Fruit fly (Drosophila melanogaster) whole organism, embryonic: ENCODE measurements around the gene Cpr62Bc.

ENCODE experiments used
- Atf3 ChIP-seq: fragments of 200-800 bp; sonication (Bioruptor generic); optimal IDR thresholded peaks from 3 replicates; lab custom pipeline; 2016; ENCODE audit warnings: missing biosample characterization, missing genetic modification characterization
- CG10462 ChIP-seq: fragments of 200-800 bp; sonication (Bioruptor generic); optimal IDR thresholded peaks from 2 replicates; lab custom pipeline; 2016; ENCODE audit warnings: missing biosample characterization, missing genetic modification characterization
- CG11093 ChIP-seq: fragments of 200-800 bp; sonication (Bioruptor generic); IDR thresholded peaks from 3 replicates; pipeline ENCODE4 v1.3.6; 2022; ENCODE audit warnings: missing biosample characterization, missing genetic modification characterization
- CG11696 ChIP-seq: fragments of 200-800 bp; sonication (Bioruptor generic); IDR thresholded peaks from 2 replicates; pipeline ENCODE4 v1.3.6; 2022; ENCODE audit warnings: missing biosample characterization, missing genetic modification characterization
- CG13424 ChIP-seq: fragments of 200-800 bp; sonication (Bioruptor generic); optimal IDR thresholded peaks from 2 replicates; lab custom pipeline; 2019; ENCODE audit warnings: missing biosample characterization, mild to moderate bottlenecking, missing genetic modification characterization, moderate library complexity
- CG15479 ChIP-seq: fragments of 200-800 bp; sonication (Bioruptor generic); optimal IDR thresholded peaks from 3 replicates; lab custom pipeline; 2019; ENCODE audit warnings: missing biosample characterization, mild to moderate bottlenecking, missing genetic modification characterization, moderate library complexity
- CG1602 ChIP-seq: fragments of 200-800 bp; sonication (Bioruptor generic); optimal IDR thresholded peaks from 3 replicates; lab custom pipeline; 2016; ENCODE audit warnings: missing biosample characterization, missing genetic modification characterization
- CG16815 ChIP-seq: fragments of 200-800 bp; sonication (Bioruptor generic); optimal IDR thresholded peaks from 3 replicates; lab custom pipeline; 2017; ENCODE audit warnings: missing biosample characterization, mild to moderate bottlenecking, missing genetic modification characterization
- CG17802 ChIP-seq: fragments of 200-800 bp; sonication (Bioruptor generic); optimal IDR thresholded peaks from 2 replicates; lab custom pipeline; 2018; ENCODE audit warnings: missing biosample characterization, mild to moderate bottlenecking, missing genetic modification characterization, moderate library complexity
- CG17829 ChIP-seq: fragments of 200-800 bp; optimal IDR thresholded peaks from 2 replicates; lab custom pipeline; 2019; ENCODE audit warnings: missing biosample characterization, mild to moderate bottlenecking, missing genetic modification characterization, moderate library complexity
- CG1832 ChIP-seq: fragments of 200-800 bp; sonication (Bioruptor generic); optimal IDR thresholded peaks from 2 replicates; lab custom pipeline; 2017; ENCODE audit warnings: missing biosample characterization, mild to moderate bottlenecking, missing genetic modification characterization, inconsistent platforms
- CG33557 ChIP-seq: fragments of 200-800 bp; sonication (Bioruptor generic); optimal IDR thresholded peaks from 2 replicates; lab custom pipeline; 2019; ENCODE audit warnings: missing biosample characterization, mild to moderate bottlenecking, missing genetic modification characterization, moderate library complexity
- CG42726 ChIP-seq: fragments of 200-800 bp; sonication (Bioruptor generic); IDR thresholded peaks from 2 replicates; pipeline ENCODE4 v1.3.6; 2022; ENCODE audit warnings: missing biosample characterization, missing genetic modification characterization; ENCODE audit not compliant: partially characterized antibody
- CG6175 ChIP-seq: fragments of 200-800 bp; sonication (Bioruptor generic); IDR thresholded peaks from 3 replicates; pipeline ENCODE4 v1.3.6; 2022; ENCODE audit warnings: missing biosample characterization, missing genetic modification characterization
- CG6272 ChIP-seq: fragments of 200-800 bp; sonication (Bioruptor generic); IDR thresholded peaks from 2 replicates; pipeline ENCODE4 v1.3.6; 2022; ENCODE audit warnings: missing biosample characterization, missing genetic modification characterization
- CG7786 ChIP-seq: fragments of 200-800 bp; sonication (Bioruptor generic); optimal IDR thresholded peaks from 2 replicates; lab custom pipeline; 2016; ENCODE audit warnings: missing biosample characterization, missing genetic modification characterization
- CG7839 ChIP-seq: fragments of 200-800 bp; sonication (Bioruptor generic); optimal IDR thresholded peaks from 3 replicates; lab custom pipeline; 2018; ENCODE audit warnings: missing biosample characterization, mild to moderate bottlenecking, missing genetic modification characterization, moderate library complexity
- CG8281 ChIP-seq: fragments of 200-800 bp; sonication (Bioruptor generic); optimal IDR thresholded peaks from 2 replicates; lab custom pipeline; 2018; ENCODE audit warnings: missing biosample characterization, mild to moderate bottlenecking, missing genetic modification characterization, moderate library complexity
- CG8944 ChIP-seq: fragments of 200-800 bp; sonication (Bioruptor generic); optimal IDR thresholded peaks from 3 replicates; lab custom pipeline; 2016; ENCODE audit warnings: missing biosample characterization, missing genetic modification characterization
- CkIIα-i1 ChIP-seq: fragments of 200-800 bp; sonication (Bioruptor generic); IDR thresholded peaks from 2 replicates; pipeline ENCODE4 v1.3.6; 2022; ENCODE audit warnings: missing biosample characterization, missing genetic modification characterization
- CrebB ChIP-seq: fragments of 200-800 bp; sonication (Bioruptor generic); optimal IDR thresholded peaks from 3 replicates; lab custom pipeline; 2018; ENCODE audit warnings: missing biosample characterization, mild to moderate bottlenecking, missing genetic modification characterization
- D19A ChIP-seq: fragments of 200-800 bp; optimal IDR thresholded peaks from 3 replicates; lab custom pipeline; 2019; ENCODE audit warnings: missing biosample characterization, mild to moderate bottlenecking, missing genetic modification characterization, moderate library complexity
- Ets65A ChIP-seq: fragments of 200-800 bp; sonication (Bioruptor generic); peaks from one replicate; lab custom pipeline; 2016; ENCODE audit warnings: missing biosample characterization, missing genetic modification characterization
- HLH54F ChIP-seq: fragments of 200-800 bp; sonication (Bioruptor generic); optimal IDR thresholded peaks from 3 replicates; lab custom pipeline; 2016; ENCODE audit warnings: missing biosample characterization, missing genetic modification characterization
- Lim3 ChIP-seq: fragments of 200-800 bp; sonication (Bioruptor generic); IDR thresholded peaks from 2 replicates; pipeline ENCODE4 v1.3.6; 2022; ENCODE audit warnings: missing biosample characterization, missing genetic modification characterization
- Meics ChIP-seq: fragments of 200-800 bp; sonication (Bioruptor generic); optimal IDR thresholded peaks from 2 replicates; lab custom pipeline; 2017; ENCODE audit warnings: missing biosample characterization, mild to moderate bottlenecking, missing genetic modification characterization
- NC2α ChIP-seq: fragments of 200-800 bp; sonication (Bioruptor generic); optimal IDR thresholded peaks from 2 replicates; lab custom pipeline; 2016; ENCODE audit warnings: missing biosample characterization, missing genetic modification characterization
- Nf-YB ChIP-seq: fragments of 200-800 bp; sonication (Bioruptor generic); optimal IDR thresholded peaks from 3 replicates; lab custom pipeline; 2019; ENCODE audit warnings: missing biosample characterization, mild to moderate bottlenecking, missing genetic modification characterization, moderate library complexity
- NfI ChIP-seq: fragments of 200-800 bp; sonication (Bioruptor generic); optimal IDR thresholded peaks from 3 replicates; lab custom pipeline; 2018; ENCODE audit warnings: missing biosample characterization, mild to moderate bottlenecking, missing genetic modification characterization, moderate library complexity
- Oaz ChIP-seq: fragments of 200-800 bp; sonication (Bioruptor generic); IDR thresholded peaks from 2 replicates; pipeline ENCODE4 v1.3.6; 2022; ENCODE audit warnings: missing biosample characterization, missing genetic modification characterization
- Sry-δ ChIP-seq: fragments of 200-800 bp; sonication (Bioruptor generic); optimal IDR thresholded peaks from 2 replicates; lab custom pipeline; 2016; ENCODE audit warnings: missing biosample characterization, missing genetic modification characterization
- Tbp ChIP-seq: fragments of >200 bp; optimal IDR thresholded peaks from 2 replicates; lab custom pipeline; 2018; ENCODE audit warnings: missing biosample characterization, missing genetic modification characterization
- ap ChIP-seq: fragments of 200-800 bp; sonication (Bioruptor generic); IDR thresholded peaks from 2 replicates; pipeline ENCODE4 v1.3.6; 2022; ENCODE audit warnings: missing biosample characterization, missing genetic modification characterization
- btn ChIP-seq: fragments of 200-800 bp; sonication (Bioruptor generic); optimal IDR thresholded peaks from 2 replicates; lab custom pipeline; 2016; ENCODE audit warnings: missing biosample characterization, missing genetic modification characterization
- crc ChIP-seq: fragments of 200-800 bp; sonication (Bioruptor generic); optimal IDR thresholded peaks from 2 replicates; lab custom pipeline; 2016; ENCODE audit warnings: missing biosample characterization, missing genetic modification characterization
- dmrt99B ChIP-seq: fragments of 200-800 bp; sonication (Bioruptor generic); optimal IDR thresholded peaks from 2 replicates; lab custom pipeline; 2018; ENCODE audit warnings: missing biosample characterization, mild to moderate bottlenecking, missing genetic modification characterization, moderate library complexity
- gfzf ChIP-seq: fragments of 200-800 bp; sonication (Bioruptor generic); optimal IDR thresholded peaks from 2 replicates; lab custom pipeline; 2016; ENCODE audit warnings: missing biosample characterization, mild to moderate bottlenecking, missing genetic modification characterization, moderate library complexity
- jigr1 ChIP-seq: fragments of 200-800 bp; sonication (Bioruptor generic); IDR thresholded peaks from 3 replicates; pipeline ENCODE4 v1.3.6; 2022; ENCODE audit warnings: missing biosample characterization, missing genetic modification characterization
- mirr ChIP-seq: fragments of 200-800 bp; sonication (Bioruptor generic); optimal IDR thresholded peaks from 3 replicates; lab custom pipeline; 2018; ENCODE audit warnings: missing biosample characterization, mild to moderate bottlenecking, missing genetic modification characterization
- odd ChIP-seq: fragments of 200-800 bp; sonication (Bioruptor generic); optimal IDR thresholded peaks from 2 replicates; lab custom pipeline; 2017; ENCODE audit warnings: missing biosample characterization, mild to moderate bottlenecking, missing genetic modification characterization
- pzg ChIP-seq: fragments of 200-800 bp; sonication (Bioruptor generic); optimal IDR thresholded peaks from 3 replicates; lab custom pipeline; 2018; ENCODE audit warnings: missing biosample characterization, mild to moderate bottlenecking, missing genetic modification characterization, moderate library complexity
- schlank ChIP-seq: fragments of 200-800 bp; sonication (Bioruptor generic); optimal IDR thresholded peaks from 2 replicates; lab custom pipeline; 2018; ENCODE audit warnings: missing biosample characterization, mild to moderate bottlenecking, missing genetic modification characterization
- slbo ChIP-seq: fragments of 200-800 bp; sonication (Bioruptor generic); IDR thresholded peaks from 2 replicates; pipeline ENCODE4 v1.3.6; 2022; ENCODE audit warnings: missing biosample characterization, missing genetic modification characterization
- slp2 ChIP-seq: fragments of 200-800 bp; sonication (Bioruptor generic); optimal IDR thresholded peaks from 2 replicates; lab custom pipeline; 2016; ENCODE audit warnings: missing biosample characterization, missing genetic modification characterization
- sna ChIP-seq: fragments of 200-800 bp; sonication (Bioruptor generic); IDR thresholded peaks from 2 replicates; pipeline ENCODE4 v1.3.6; 2022; ENCODE audit warnings: missing biosample characterization, missing genetic modification characterization; ENCODE audit not compliant: partially characterized antibody
- tll ChIP-seq, 2 experiments: fragments of 200-800 bp in 1 of 2; fragments of >200 bp in 1 of 2; sonication (Bioruptor generic) in 1 of 2; optimal IDR thresholded peaks; 2 replicates each; lab custom pipeline; 2017 to 2019; ENCODE audit warnings: missing biosample characterization in 2 of 2, missing genetic modification characterization in 2 of 2, mild to moderate bottlenecking in 1 of 2, moderate library complexity in 1 of 2
- twi ChIP-seq: fragments of 200-800 bp; optimal IDR thresholded peaks from 2 replicates; lab custom pipeline; 2019; ENCODE audit warnings: missing biosample characterization, mild to moderate bottlenecking, missing genetic modification characterization, moderate library complexity
- vnd ChIP-seq: fragments of 200-800 bp; sonication (Bioruptor generic); IDR thresholded peaks from 3 replicates; pipeline ENCODE4 v1.3.6; 2022; ENCODE audit warnings: missing biosample characterization, missing genetic modification characterization; ENCODE audit not compliant: partially characterized antibody
- yki ChIP-seq: fragments of >200 bp; optimal IDR thresholded peaks from 3 replicates; lab custom pipeline; 2018
- zen2 ChIP-seq: fragments of 200-800 bp; sonication (Bioruptor generic); IDR thresholded peaks from 3 replicates; pipeline ENCODE4 v1.3.6; 2022; ENCODE audit warnings: missing biosample characterization, missing genetic modification characterization; ENCODE audit not compliant: partially characterized antibody

The Cpr62Bc gene

DNA sequence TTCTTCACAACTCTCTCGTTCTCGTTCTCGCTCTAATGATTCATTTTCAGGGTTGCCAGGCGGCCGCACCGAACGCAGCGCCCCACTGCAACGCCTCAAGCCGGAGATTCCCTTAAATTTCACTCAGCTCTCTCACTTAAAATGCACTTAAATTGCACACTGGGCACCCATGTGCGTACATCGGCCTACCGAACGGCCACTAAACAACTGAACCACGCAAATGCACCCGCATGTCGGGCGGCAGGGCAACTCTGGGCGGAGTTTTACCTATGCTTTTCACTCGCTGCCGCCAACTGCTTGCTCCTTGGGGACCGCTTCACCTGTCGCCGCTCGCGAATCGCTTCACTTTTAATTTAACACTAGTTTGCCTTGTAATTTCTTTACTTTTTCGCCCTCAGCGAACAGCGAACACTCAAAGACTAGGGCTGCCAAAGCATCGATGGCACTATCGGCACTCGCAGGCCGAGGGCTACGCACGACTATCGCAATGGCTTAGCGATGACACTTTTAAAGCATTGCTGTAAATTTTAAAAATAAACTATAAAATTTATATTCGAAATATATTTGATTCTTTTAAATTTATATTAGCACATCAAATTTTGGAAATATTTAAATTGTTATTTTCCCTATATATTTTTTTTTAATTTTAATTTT is 20.0 kb upstream of the Cpr62Bc start, which contains the start of gene Rap1 (continued):
- no peak for TF ChIP-seq Lim3 (GFP tag; lab: Robert Waterston, UW)
- TF ChIP-seq Sry-δ, result peak; percentile 88
- TF ChIP-seq CG8944 (GFP tag; lab: Kevin White, UChicago), result peak; percentile 53
- peak; percentile 96 for TF ChIP-seq CG42726 (GFP tag; lab: Robert Waterston, UW)
- peak; percentile 53 for TF ChIP-seq mirr (GFP tag; lab: Kevin White, UChicago)
- TF ChIP-seq gfzf (GFP tag; lab: Kevin White, UChicago), result peak; percentile 16
- TF ChIP-seq CG13424 (tag; lab: Kevin White, UChicago), result peak; percentile 33
- peak; percentile 56 for TF ChIP-seq CG7786
- peak; percentile 18 for TF ChIP-seq CG16815 (GFP tag; lab: Kevin White, UChicago)
- TF ChIP-seq CG7839 (tag; lab: Kevin White, UChicago), result peak; percentile 49
- peak; percentile 97 for TF ChIP-seq Ets65A (GFP tag; lab: Kevin White, UChicago)
- TF ChIP-seq CG1832 (GFP tag; lab: Kevin White, UChicago), result peak; percentile 71
- peak; percentile 88 for TF ChIP-seq CG6272
- TF ChIP-seq Meics (GFP tag; lab: Kevin White, UChicago), result peak; percentile 75
- no peak for TF ChIP-seq Nf-YB
- TF ChIP-seq ap (GFP tag; lab: Robert Waterston, UW), result peak; percentile 22; the same call in 1 of the 2 replicates
- peak; percentile 54 for TF ChIP-seq slp2
- TF ChIP-seq CG33557 (GFP tag; lab: Kevin White, UChicago), result no peak
- TF ChIP-seq dmrt99B, result peak; percentile 51
- TF ChIP-seq CG15479 (GFP tag; lab: Kevin White, UChicago), result no peak
- TF ChIP-seq jigr1 (GFP tag; lab: Robert Waterston, UW), result peak; percentile 78; the same call in 2 of the 3 replicates
- no peak for TF ChIP-seq Tbp (GFP tag; lab: Kevin White, UChicago)
- TF ChIP-seq sna, result peak; percentile 72
- TF ChIP-seq Oaz (GFP tag; lab: Robert Waterston, UW), result peak; percentile 44; the same call in 1 of the 2 replicates
- TF ChIP-seq CG8281, result no peak
- peak; percentile 36 for TF ChIP-seq D19A (tag; lab: Kevin White, UChicago)
- TF ChIP-seq CrebB (tag; lab: Kevin White, UChicago), result no peak
- TF ChIP-seq odd (GFP tag; lab: Kevin White, UChicago), result no peak
- TF ChIP-seq btn, result no peak
- peak; percentile 53 for TF ChIP-seq pzg (GFP tag; lab: Kevin White, UChicago)
- peak; percentile 10; the same call in 1 of the 2 replicates for TF ChIP-seq CG11696 (GFP tag; lab: Robert Waterston, UW)
- TF ChIP-seq CG6175, result peak; percentile 42; the same call in 1 of the 3 replicates
- no peak for TF ChIP-seq NC2α (GFP tag; lab: Kevin White, UChicago)
- TF ChIP-seq Atf3, result peak; percentile 39
- peak; percentile 93 for TF ChIP-seq slbo (GFP tag; lab: Robert Waterston, UW)
- TF ChIP-seq NfI (GFP tag; lab: Kevin White, UChicago), result peak; percentile 8
- TF ChIP-seq CG17802, result no peak
- TF ChIP-seq crc (GFP tag; lab: Kevin White, UChicago), result peak; percentile 27
- no peak for TF ChIP-seq CkIIα-i1 (GFP tag; lab: Robert Waterston, UW)
- no peak for TF ChIP-seq schlank (tag; lab: Kevin White, UChicago)
- peak; percentile 73; the same call in 2 of the 3 replicates for TF ChIP-seq zen2 (GFP tag; lab: Robert Waterston, UW)
- no peak for TF ChIP-seq tll (GFP tag; optimal IDR thresholded peaks at IDR 0.05; lab: Kevin White, UChicago)
- TF ChIP-seq CG17829 (tag; lab: Kevin White, UChicago), result peak; percentile 77
- no peak for TF ChIP-seq CG10462 (GFP tag; lab: Kevin White, UChicago)
- TF ChIP-seq HLH54F (GFP tag; lab: Kevin White, UChicago), result peak; percentile 49
- peak; percentile 45 for TF ChIP-seq CG1602
- peak; percentile 92 for TF ChIP-seq vnd (GFP tag; lab: Robert Waterston, UW)
- TF ChIP-seq yki (lab: Kevin White, UChicago), result no peak
- peak; percentile 67; the same call in 2 of the 3 replicates for TF ChIP-seq CG11093 (GFP tag; lab: Robert Waterston, UW)
- TF ChIP-seq twi, result no peak
